Fruit fly (Drosophila melanogaster) Kc167 (cell line): ENCODE measurements around the gene TTLL1A.

Source experiments
- psq ChIP-seq: fragments of >200 bp; optimal IDR thresholded peaks from 2 replicates; lab custom pipeline; 2017; ENCODE audit warnings: missing external identifiers
- ttk ChIP-seq: sonication (Bioruptor generic); optimal IDR thresholded peaks from 2 replicates; lab custom pipeline; 2017; ENCODE audit warnings: missing external identifiers

DNA sequence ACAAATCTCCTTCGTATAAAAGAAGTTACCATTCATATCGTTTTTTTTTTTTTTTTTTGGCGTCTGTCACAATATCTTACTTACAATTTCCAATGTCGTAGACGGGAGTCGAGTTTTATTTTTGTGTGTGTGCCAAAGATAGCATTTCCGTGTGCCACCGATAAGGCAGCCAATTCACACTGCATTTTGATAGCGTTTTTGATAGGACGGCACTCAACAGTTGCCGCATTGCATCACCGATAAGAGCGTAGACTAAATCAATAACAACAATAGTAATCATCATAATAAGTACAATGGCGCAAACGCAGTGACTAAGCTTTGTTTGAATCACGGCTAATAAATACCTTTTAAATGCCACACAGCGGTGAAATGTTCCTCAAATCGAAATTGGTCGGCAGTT lies 16.0 kb downstream of the TTLL1A start:
- no peak for TF ChIP-seq psq (lab: Kevin White, UChicago)
- no peak for TF ChIP-seq ttk
